Fruit fly (Drosophila melanogaster) whole organism, prepupa: Measurements from ENCODE around the gene Sec16.

Experiments used
- CG10631 ChIP-seq: fragments of 200-800 bp; sonication (Bioruptor generic); optimal IDR thresholded peaks from 2 replicates; lab custom pipeline; 2016; ENCODE audit warnings: missing biosample characterization, missing genetic modification characterization
- CG10669 ChIP-seq: fragments of 200-800 bp; sonication (Bioruptor generic); optimal IDR thresholded peaks from 3 replicates; lab custom pipeline; 2018; ENCODE audit warnings: missing biosample characterization, mild to moderate bottlenecking, missing genetic modification characterization, moderate library complexity
- CG11294 ChIP-seq: fragments of 200-800 bp; sonication (Bioruptor generic); IDR thresholded peaks from 2 replicates; pipeline ENCODE4 v1.3.6; 2022; ENCODE audit warnings: missing biosample characterization, missing genetic modification characterization
- CG11902 ChIP-seq: fragments of 200-800 bp; sonication (Bioruptor generic); optimal IDR thresholded peaks from 3 replicates; lab custom pipeline; 2016; ENCODE audit warnings: missing biosample characterization, missing genetic modification characterization
- CG15336 ChIP-seq: fragments of 200-800 bp; sonication (Bioruptor generic); IDR thresholded peaks from 2 replicates; pipeline ENCODE4 v1.3.6; 2022; ENCODE audit warnings: missing biosample characterization, missing genetic modification characterization
- CG1621 ChIP-seq: fragments of 200-800 bp; sonication (Bioruptor generic); optimal IDR thresholded peaks from 3 replicates; lab custom pipeline; 2018; ENCODE audit warnings: missing biosample characterization, mild to moderate bottlenecking, missing genetic modification characterization
- CG16779 ChIP-seq: fragments of 200-800 bp; sonication (Bioruptor generic); optimal IDR thresholded peaks from 3 replicates; lab custom pipeline; 2017; ENCODE audit warnings: missing biosample characterization, mild to moderate bottlenecking, missing genetic modification characterization
- CG3032 ChIP-seq: fragments of 200-800 bp; optimal IDR thresholded peaks from 2 replicates; lab custom pipeline; 2019; ENCODE audit warnings: missing biosample characterization, mild to moderate bottlenecking, missing genetic modification characterization, moderate library complexity
- CG32006 ChIP-seq: fragments of 200-800 bp; sonication (Bioruptor generic); optimal IDR thresholded peaks from 3 replicates; lab custom pipeline; 2017; ENCODE audit warnings: missing biosample characterization, mild to moderate bottlenecking, missing genetic modification characterization
- CG3919 ChIP-seq: fragments of 200-800 bp; sonication (Bioruptor generic); optimal IDR thresholded peaks from 3 replicates; lab custom pipeline; 2016; ENCODE audit warnings: missing biosample characterization, missing genetic modification characterization
- CG4318 ChIP-seq: fragments of 200-800 bp; sonication (Bioruptor generic); optimal IDR thresholded peaks from 3 replicates; lab custom pipeline; 2017; ENCODE audit warnings: missing biosample characterization, mild to moderate bottlenecking, missing genetic modification characterization
- CG6854 ChIP-seq: fragments of 200-800 bp; sonication (Bioruptor generic); optimal IDR thresholded peaks from 2 replicates; lab custom pipeline; 2017; ENCODE audit warnings: missing biosample characterization, mild to moderate bottlenecking, missing genetic modification characterization
- CG7368 ChIP-seq: fragments of 200-800 bp; sonication (Bioruptor generic); optimal IDR thresholded peaks from 3 replicates; lab custom pipeline; 2016; ENCODE audit warnings: missing biosample characterization, missing genetic modification characterization
- CG8119 ChIP-seq: fragments of 200-800 bp; sonication (Bioruptor generic); IDR thresholded peaks from 3 replicates; pipeline ENCODE4 v1.3.6; 2022; ENCODE audit warnings: missing biosample characterization, missing genetic modification characterization
- CG8319 ChIP-seq: fragments of 200-800 bp; sonication (Bioruptor generic); optimal IDR thresholded peaks from 3 replicates; lab custom pipeline; 2016; ENCODE audit warnings: missing biosample characterization, missing genetic modification characterization
- CG8632 ChIP-seq: fragments of 200-800 bp; sonication (Bioruptor generic); optimal IDR thresholded peaks from 3 replicates; lab custom pipeline; 2016; ENCODE audit warnings: missing biosample characterization, missing genetic modification characterization
- CG9139 ChIP-seq: fragments of 200-800 bp; sonication (Bioruptor generic); optimal IDR thresholded peaks from 3 replicates; lab custom pipeline; 2017; ENCODE audit warnings: missing biosample characterization, mild to moderate bottlenecking, missing genetic modification characterization
- Eip75B ChIP-seq: fragments of 200-800 bp; sonication (Bioruptor generic); optimal IDR thresholded peaks from 3 replicates; lab custom pipeline; 2016; ENCODE audit warnings: missing biosample characterization, missing genetic modification characterization
- Eip78C ChIP-seq: fragments of 200-800 bp; sonication (Bioruptor generic); peaks from one replicate; lab custom pipeline; 2016; ENCODE audit warnings: missing biosample characterization, missing genetic modification characterization
- Ets21C ChIP-seq: fragments of 200-800 bp; sonication (Bioruptor generic); optimal IDR thresholded peaks from 3 replicates; lab custom pipeline; 2016; ENCODE audit warnings: missing biosample characterization, missing genetic modification characterization
- Ets96B ChIP-seq: fragments of 200-800 bp; optimal IDR thresholded peaks from 2 replicates; lab custom pipeline; 2019; ENCODE audit warnings: missing biosample characterization, mild to moderate bottlenecking, missing genetic modification characterization, moderate library complexity
- Gug ChIP-seq: fragments of 200-800 bp; sonication (Bioruptor generic); IDR thresholded peaks from 2 replicates; pipeline ENCODE4 v1.3.6; 2022; ENCODE audit warnings: missing biosample characterization, missing genetic modification characterization
- Hr38 ChIP-seq: sonication (Bioruptor generic); optimal IDR thresholded peaks from 2 replicates; lab custom pipeline; 2016; ENCODE audit warnings: missing biosample characterization, missing genetic modification characterization
- Hr4 ChIP-seq: fragments of 200-800 bp; sonication (Bioruptor generic); optimal IDR thresholded peaks from 3 replicates; lab custom pipeline; 2016; ENCODE audit warnings: missing biosample characterization, missing genetic modification characterization
- Lpt ChIP-seq: fragments of 200-800 bp; sonication (Bioruptor generic); optimal IDR thresholded peaks from 3 replicates; lab custom pipeline; 2016; ENCODE audit warnings: missing biosample characterization, missing genetic modification characterization
- Met ChIP-seq: fragments of 200-800 bp; sonication (Bioruptor generic); optimal IDR thresholded peaks from 3 replicates; lab custom pipeline; 2016; ENCODE audit warnings: missing biosample characterization, missing genetic modification characterization
- OdsH ChIP-seq: fragments of 200-800 bp; sonication (Bioruptor generic); optimal IDR thresholded peaks from 3 replicates; lab custom pipeline; 2016; ENCODE audit warnings: missing biosample characterization, missing genetic modification characterization
- Smox ChIP-seq: fragments of 200-800 bp; sonication (Bioruptor generic); optimal IDR thresholded peaks from 3 replicates; lab custom pipeline; 2016; ENCODE audit warnings: missing biosample characterization, missing genetic modification characterization
- Sox102F ChIP-seq: fragments of 200-800 bp; sonication (Bioruptor generic); optimal IDR thresholded peaks from 2 replicates; lab custom pipeline; 2016; ENCODE audit warnings: missing biosample characterization, mild to moderate bottlenecking, missing genetic modification characterization
- Sox14 ChIP-seq: fragments of 200-800 bp; sonication (Bioruptor generic); optimal IDR thresholded peaks from 3 replicates; lab custom pipeline; 2016; ENCODE audit warnings: missing biosample characterization, missing genetic modification characterization
- Sox15 ChIP-seq: fragments of 200-800 bp; sonication (Bioruptor generic); optimal IDR thresholded peaks from 3 replicates; lab custom pipeline; 2016; ENCODE audit warnings: missing biosample characterization, missing genetic modification characterization
- achi ChIP-seq: fragments of 200-800 bp; sonication (Bioruptor generic); optimal IDR thresholded peaks from 3 replicates; lab custom pipeline; 2016; ENCODE audit warnings: missing biosample characterization, missing genetic modification characterization
- cyc ChIP-seq: fragments of 200-800 bp; sonication (Bioruptor generic); optimal IDR thresholded peaks from 3 replicates; lab custom pipeline; 2016; ENCODE audit warnings: missing biosample characterization, missing genetic modification characterization
- dsx ChIP-seq: fragments of 200-800 bp; optimal IDR thresholded peaks from 3 replicates; lab custom pipeline; 2019; ENCODE audit warnings: missing biosample characterization, mild to moderate bottlenecking, missing genetic modification characterization, moderate library complexity; ENCODE audit not compliant: poor library complexity, severe bottlenecking
- eg ChIP-seq: fragments of 200-800 bp; sonication (Bioruptor generic); IDR thresholded peaks from 3 replicates; pipeline ENCODE4 v1.3.6; 2022; ENCODE audit warnings: missing biosample characterization, missing genetic modification characterization
- esn ChIP-seq: fragments of 200-800 bp; sonication (Bioruptor generic); optimal IDR thresholded peaks from 2 replicates; lab custom pipeline; 2016; ENCODE audit warnings: missing biosample characterization, mild to moderate bottlenecking, missing genetic modification characterization, moderate library complexity
- fd85E ChIP-seq: fragments of 200-800 bp; sonication (Bioruptor generic); optimal IDR thresholded peaks from 3 replicates; lab custom pipeline; 2016; ENCODE audit warnings: missing biosample characterization, missing genetic modification characterization
- lz ChIP-seq: fragments of 200-800 bp; sonication (Bioruptor generic); optimal IDR thresholded peaks from 3 replicates; lab custom pipeline; 2016; ENCODE audit warnings: missing biosample characterization, missing genetic modification characterization
- net ChIP-seq: fragments of 200-800 bp; sonication (Bioruptor generic); optimal IDR thresholded peaks from 3 replicates; lab custom pipeline; 2016; ENCODE audit warnings: missing biosample characterization, missing genetic modification characterization
- salr ChIP-seq, 2 experiments: fragments of 200-800 bp; sonication (Bioruptor generic); optimal IDR thresholded peaks; 3 replicates each; lab custom pipeline; 2016 to 2018; ENCODE audit warnings: missing biosample characterization in 2 of 2, missing genetic modification characterization in 2 of 2, mild to moderate bottlenecking in 1 of 2
- spab ChIP-seq: fragments of 200-800 bp; sonication (Bioruptor generic); optimal IDR thresholded peaks from 2 replicates; lab custom pipeline; 2017; ENCODE audit warnings: missing biosample characterization, mild to moderate bottlenecking, missing genetic modification characterization, missing genetic modification reagents
- ss ChIP-seq, 2 experiments: fragments of 200-800 bp; sonication (Bioruptor generic); optimal IDR thresholded peaks; 2 replicates in 1 of 2; 3 replicates in 1 of 2; lab custom pipeline; 2017 to 2018; ENCODE audit warnings: mild to moderate bottlenecking in 2 of 2, missing biosample characterization in 2 of 2, missing genetic modification characterization in 2 of 2, moderate library complexity in 1 of 2
- svp ChIP-seq: fragments of 200-800 bp; sonication (Bioruptor generic); peaks from one replicate; lab custom pipeline; 2016; ENCODE audit warnings: missing biosample characterization, missing genetic modification characterization
- topi ChIP-seq: fragments of 200-800 bp; sonication (Bioruptor generic); optimal IDR thresholded peaks from 3 replicates; lab custom pipeline; 2016; ENCODE audit warnings: missing biosample characterization, missing genetic modification characterization
- vri ChIP-seq: fragments of 200-800 bp; sonication (Bioruptor generic); optimal IDR thresholded peaks from 3 replicates; lab custom pipeline; 2016; ENCODE audit warnings: missing biosample characterization, mild to moderate bottlenecking, missing genetic modification characterization

Sec16 gene

dm6 chrX:12621640-12622039 lies 25.8 kb downstream of the Sec16 start:
- TF ChIP-seq CG8119 (GFP tag; lab: Robert Waterston, UW), result no peak
- TF ChIP-seq, all 60 proteins: peak for 0

- TF ChIP-seq cyc (GFP tag; lab: Kevin White, UChicago) (no peak), CG10631 (GFP tag; lab: Kevin White, UChicago) (no peak), CG9139 (no peak), CG4318 (GFP tag; lab: Kevin White, UChicago) (no peak), CG1621 (tag; lab: Kevin White, UChicago) (no peak)
These were observed 28.1 kb downstream of the Sec16 start, which contains the start of gene CG15728 for dm6 chrX:12623992-12624391. Gene CG15728, plus strand, starts transcription at chrX:12624292.

- TF ChIP-seq Eip78C (GFP tag; lab: Kevin White, UChicago), result peak; percentile 49
- TF ChIP-seq CG4318 (GFP tag; lab: Kevin White, UChicago), result no peak
- TF ChIP-seq, all 60 proteins: peak for 1
These were observed 29.9 kb downstream of the Sec16 start for dm6 chrX:12625594-12626274.

dm6 chrX:12629564-12629963 lies 33.7 kb downstream of the Sec16 start, which contains the start of the genes Aven and CG2540:
Gene Aven, minus strand, starts transcription at chrX:12629640.
Gene CG2540, plus strand, starts transcription at chrX:12629878.
- no peak for TF ChIP-seq Hr38
- TF ChIP-seq vri (GFP tag; lab: Kevin White, UChicago), result no peak
- peak; percentile 75 for TF ChIP-seq CG6854 (GFP tag; lab: Kevin White, UChicago)
- peak; percentile 81 for TF ChIP-seq CG32006 (GFP tag; lab: Kevin White, UChicago)
- peak; percentile 85 for TF ChIP-seq CG3032 (tag; lab: Kevin White, UChicago)
- TF ChIP-seq CG4318 (GFP tag; lab: Kevin White, UChicago), result peak; percentile 69
- TF ChIP-seq CG10669 (GFP tag; lab: Kevin White, UChicago), result peak; percentile 66
- peak; percentile 49 for TF ChIP-seq Eip75B (GFP tag; lab: Kevin White, UChicago)
- TF ChIP-seq lz, result peak; percentile 52
- TF ChIP-seq esn (GFP tag; lab: Kevin White, UChicago), result peak; percentile 77
- TF ChIP-seq CG1621 (tag; lab: Kevin White, UChicago), result peak; percentile 27
- TF ChIP-seq topi (GFP tag; lab: Kevin White, UChicago), result peak; percentile 59
- peak; percentile 78 for TF ChIP-seq CG15336 (GFP tag; lab: Robert Waterston, UW)
- TF ChIP-seq Sox15 (GFP tag; lab: Kevin White, UChicago), result peak; percentile 48
- peak; percentile 63 for TF ChIP-seq Sox102F (GFP tag; lab: Kevin White, UChicago)
- TF ChIP-seq Lpt (GFP tag; lab: Kevin White, UChicago), result peak; percentile 49
- no peak for TF ChIP-seq Gug (GFP tag; lab: Robert Waterston, UW)
- TF ChIP-seq Ets21C, result no peak
- peak; percentile 72 for TF ChIP-seq CG8632 (GFP tag; lab: Kevin White, UChicago)
- peak; percentile 61 for TF ChIP-seq CG16779
- TF ChIP-seq fd85E (GFP tag; lab: Kevin White, UChicago), result no peak
- TF ChIP-seq CG11902 (GFP tag; lab: Kevin White, UChicago), result peak; percentile 13
- no peak for TF ChIP-seq CG11294 (GFP tag; lab: Robert Waterston, UW)
- peak; percentile 77 for TF ChIP-seq Ets96B (tag; lab: Kevin White, UChicago)
- peak; percentile 62 to 84 for TF ChIP-seq ss (GFP tag; optimal IDR thresholded peaks at IDR 0.05; lab: Kevin White, UChicago)
- TF ChIP-seq dsx (GFP tag; lab: Kevin White, UChicago), result peak; percentile 85
- TF ChIP-seq spab, result peak; percentile 60
- peak; percentile 59 for TF ChIP-seq Met (GFP tag; lab: Kevin White, UChicago)
- peak; percentile 54 for TF ChIP-seq CG7368
- TF ChIP-seq svp (GFP tag; lab: Kevin White, UChicago), result peak; percentile 48
- peak in 1 of 2 experiments; percentile 52 for TF ChIP-seq salr (GFP tag; optimal IDR thresholded peaks at IDR 0.05; lab: Kevin White, UChicago)
- TF ChIP-seq Hr4 (GFP tag; lab: Kevin White, UChicago), result peak; percentile 52
- TF ChIP-seq CG8319 (GFP tag; lab: Kevin White, UChicago), result peak; percentile 50
- peak; percentile 43 for TF ChIP-seq Sox14 (GFP tag; lab: Kevin White, UChicago)
- TF ChIP-seq achi (GFP tag; lab: Kevin White, UChicago), result peak; percentile 82
- peak; percentile 64 for TF ChIP-seq net (GFP tag; lab: Kevin White, UChicago)
- peak; percentile 70 for TF ChIP-seq CG3919
- TF ChIP-seq eg (GFP tag; lab: Robert Waterston, UW), result peak; percentile 55; the same call in 1 of the 3 replicates
- TF ChIP-seq OdsH (GFP tag; lab: Kevin White, UChicago), result peak; percentile 74
- TF ChIP-seq Smox, result peak; percentile 60
- TF ChIP-seq Eip78C (GFP tag; lab: Kevin White, UChicago), result peak; percentile 86
